Worm (Caenorhabditis elegans): Measurements from ENCODE around the gene col-42.

The col-42 gene

DNA sequence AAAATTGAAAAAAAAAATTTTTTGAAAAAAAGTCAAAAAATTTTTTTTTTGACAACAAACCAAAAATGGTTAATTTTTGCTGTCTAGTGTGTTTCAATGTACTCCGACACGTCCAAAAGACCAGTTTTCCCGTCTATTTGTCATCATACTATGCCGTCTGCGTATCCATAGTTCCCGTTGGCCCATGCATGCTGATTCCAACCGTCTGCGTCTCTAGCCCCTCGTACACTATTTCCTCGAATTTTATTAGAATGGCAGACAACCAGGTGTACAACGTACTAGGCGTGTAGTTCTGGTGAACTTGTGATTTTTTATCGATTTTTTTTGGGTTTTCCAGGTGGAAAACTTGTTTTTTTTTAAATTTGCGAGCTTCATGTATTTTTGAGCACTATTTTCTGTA, 23.8 kb upstream of the col-42 start (continued):
- TF ChIP-seq R02D3.7 (tag; optimal IDR thresholded peaks at IDR 0.05) (no peak), ceh-62 (tag; optimal IDR thresholded peaks at IDR 0.05) (no peak), lsy-2 (tag; optimal IDR thresholded peaks at IDR 0.05) (peak in 1 of 2 experiments; percentile 60), D1046.2 (GFP tag; IDR thresholded peaks at IDR 0.05) (no peak), madf-5 (GFP tag; IDR thresholded peaks at IDR 0.05) (no peak), ceh-44 (GFP tag; IDR thresholded peaks at IDR 0.05) (no peak), rbr-2 (tag; optimal IDR thresholded peaks at IDR 0.05) (peak; percentile 40), lin-1 (GFP tag; IDR thresholded peaks at IDR 0.05) (no peak), nhr-102 (tag; optimal IDR thresholded peaks at IDR 0.05) (peak; percentile 15), daf-19 (GFP tag; conservative IDR thresholded peaks at IDR 0.05) (no peak), sdz-12 (GFP tag; optimal IDR thresholded peaks at IDR 0.05) (no peak), egl-27 (tag; optimal IDR thresholded peaks at IDR 0.05) (no peak), jun-1 (tag; optimal IDR thresholded peaks at IDR 0.05) (peak; percentile 10), ceh-28 (tag; optimal IDR thresholded peaks at IDR 0.05) (peak; percentile 20), F10B5.3 (tag; optimal IDR thresholded peaks at IDR 0.05) (no peak), set-16 (GFP tag; IDR thresholded peaks at IDR 0.05) (no peak), hlh-30 (tag; optimal IDR thresholded peaks at IDR 0.05; ENCODE audit: insufficient read depth) (peak; percentile 90), mdt-29 (GFP tag; IDR thresholded peaks at IDR 0.05) (no peak), ceh-20 (GFP tag; IDR thresholded peaks at IDR 0.05) (peak; percentile 53; the same call in 1 of the 2 replicates), duxl-1 (tag; optimal IDR thresholded peaks at IDR 0.05; ENCODE audit: poor library complexity) (peak; percentile 62), dve-1 (tag; optimal IDR thresholded peaks at IDR 0.05; ENCODE audit: insufficient read depth) (peak; percentile 81), pqm-1 (tag; optimal IDR thresholded peaks at IDR 0.05) (peak; percentile 43), mes-2 (tag; optimal IDR thresholded peaks at IDR 0.05; ENCODE audit: poor library complexity, severe bottlenecking) (no peak), Y5F2A.4 (GFP tag; optimal IDR thresholded peaks at IDR 0.05) (no peak), attf-4 (tag; optimal IDR thresholded peaks at IDR 0.05) (no peak), ces-1 (GFP tag; optimal IDR thresholded peaks at IDR 0.05) (no peak), cey-2 (tag; optimal IDR thresholded peaks at IDR 0.05; ENCODE audit: borderline replicate concordance, insufficient read depth) (no peak), php-3 (GFP tag; IDR thresholded peaks at IDR 0.05) (0 out of 2 replicates have a peak, but pooled peaks have one; percentile 6), T20F7.1 (GFP tag; optimal IDR thresholded peaks at IDR 0.05) (no peak), nhr-76 (tag; optimal IDR thresholded peaks at IDR 0.05) (no peak), Y75B8A.6 (GFP tag; IDR thresholded peaks at IDR 0.05) (no peak), nhr-42 (GFP tag; IDR thresholded peaks at IDR 0.05) (no peak), fkh-10 (GFP tag; optimal IDR thresholded peaks at IDR 0.05) (no peak), snpc-4 (tag; optimal IDR thresholded peaks at IDR 0.05) (no peak), fos-1 (tag; optimal IDR thresholded peaks at IDR 0.05) (no peak), mxl-3 (GFP tag; optimal IDR thresholded peaks at IDR 0.05) (peak; percentile 79), nhr-237 (tag; optimal IDR thresholded peaks at IDR 0.05) (no peak), zag-1 (tag; optimal IDR thresholded peaks at IDR 0.05) (no peak), ZK546.5 (tag; optimal IDR thresholded peaks at IDR 0.05) (no peak), dpl-1 (GFP tag; optimal IDR thresholded peaks at IDR 0.05) (peak; percentile 23), ama-1 (optimal IDR thresholded peaks at IDR 0.05) (no peak), nhr-48 (tag; optimal IDR thresholded peaks at IDR 0.05) (peak; percentile 46), lin-38 (GFP tag; IDR thresholded peaks at IDR 0.05) (peak; percentile 16; the same call in 1 of the 2 replicates), lin-39 (tag; optimal IDR thresholded peaks at IDR 0.05) (no peak), snpc-1.2 (GFP tag; IDR thresholded peaks at IDR 0.05) (no peak)
